Fruit fly (Drosophila melanogaster) whole organism, embryonic: ENCODE measurements around the gene Dnai2.

ENCODE experiments used
- Aef1 ChIP-seq: fragments of 200-800 bp; sonication (Bioruptor generic); IDR thresholded peaks from 3 replicates; pipeline ENCODE4 v1.3.6; 2022; ENCODE audit warnings: missing biosample characterization, missing genetic modification characterization
- B-H2 ChIP-seq: fragments of 200-800 bp; sonication (Bioruptor generic); optimal IDR thresholded peaks from 2 replicates; lab custom pipeline; 2018; ENCODE audit warnings: missing biosample characterization, mild to moderate bottlenecking, missing genetic modification characterization
- CG10209 ChIP-seq: fragments of 200-800 bp; sonication (Bioruptor generic); optimal IDR thresholded peaks from 3 replicates; lab custom pipeline; 2017; ENCODE audit warnings: missing biosample characterization, mild to moderate bottlenecking, missing genetic modification characterization, missing genetic modification reagents
- CG10462 ChIP-seq: fragments of 200-800 bp; sonication (Bioruptor generic); optimal IDR thresholded peaks from 2 replicates; lab custom pipeline; 2016; ENCODE audit warnings: missing biosample characterization, missing genetic modification characterization
- CG11695 ChIP-seq: fragments of 200-800 bp; sonication (Bioruptor generic); IDR thresholded peaks from 3 replicates; pipeline ENCODE4 v1.3.6; 2022; ENCODE audit warnings: missing biosample characterization, missing genetic modification characterization
- CG12769 ChIP-seq: fragments of 200-800 bp; sonication (Bioruptor generic); optimal IDR thresholded peaks from 2 replicates; lab custom pipeline; 2019; ENCODE audit warnings: missing biosample characterization, mild to moderate bottlenecking, missing genetic modification characterization, moderate library complexity
- CG13296 ChIP-seq: fragments of 200-800 bp; sonication (Bioruptor generic); optimal IDR thresholded peaks from 3 replicates; lab custom pipeline; 2018; ENCODE audit warnings: missing biosample characterization, mild to moderate bottlenecking, missing genetic modification characterization
- CG14710 ChIP-seq: fragments of 200-800 bp; sonication (Bioruptor generic); optimal IDR thresholded peaks from 3 replicates; lab custom pipeline; 2019; ENCODE audit warnings: missing biosample characterization, mild to moderate bottlenecking, missing genetic modification characterization, moderate library complexity
- CG15479 ChIP-seq: fragments of 200-800 bp; sonication (Bioruptor generic); optimal IDR thresholded peaks from 3 replicates; lab custom pipeline; 2019; ENCODE audit warnings: missing biosample characterization, mild to moderate bottlenecking, missing genetic modification characterization, moderate library complexity
- CG16779 ChIP-seq: fragments of 200-800 bp; sonication (Bioruptor generic); IDR thresholded peaks from 2 replicates; pipeline ENCODE4 v1.3.6; 2022; ENCODE audit warnings: missing biosample characterization, missing genetic modification characterization
- CG17359 ChIP-seq: fragments of 200-800 bp; sonication (Bioruptor generic); optimal IDR thresholded peaks from 3 replicates; lab custom pipeline; 2018; ENCODE audit warnings: missing biosample characterization, mild to moderate bottlenecking, missing genetic modification characterization, moderate library complexity
- CG1832 ChIP-seq: fragments of 200-800 bp; sonication (Bioruptor generic); optimal IDR thresholded peaks from 2 replicates; lab custom pipeline; 2017; ENCODE audit warnings: missing biosample characterization, mild to moderate bottlenecking, missing genetic modification characterization, inconsistent platforms
- CG18764 ChIP-seq: fragments of 200-800 bp; sonication (Bioruptor generic); optimal IDR thresholded peaks from 3 replicates; lab custom pipeline; 2016; ENCODE audit warnings: missing biosample characterization, missing genetic modification characterization
- CG31365 ChIP-seq: fragments of 200-800 bp; sonication (Bioruptor generic); optimal IDR thresholded peaks from 2 replicates; lab custom pipeline; 2018; ENCODE audit warnings: missing biosample characterization, mild to moderate bottlenecking, missing genetic modification characterization
- CG34224 ChIP-seq: fragments of 200-800 bp; sonication (Bioruptor generic); IDR thresholded peaks from 3 replicates; pipeline ENCODE4 v1.3.6; 2022; ENCODE audit warnings: missing biosample characterization, missing genetic modification characterization; ENCODE audit not compliant: partially characterized antibody
- CG3838 ChIP-seq: fragments of 200-800 bp; sonication (Bioruptor generic); optimal IDR thresholded peaks from 3 replicates; lab custom pipeline; 2016; ENCODE audit warnings: missing biosample characterization, missing genetic modification characterization
- CG42726 ChIP-seq: fragments of 200-800 bp; sonication (Bioruptor generic); IDR thresholded peaks from 2 replicates; pipeline ENCODE4 v1.3.6; 2022; ENCODE audit warnings: missing biosample characterization, missing genetic modification characterization; ENCODE audit not compliant: partially characterized antibody
- CG4820 ChIP-seq: fragments of 200-800 bp; sonication (Bioruptor generic); optimal IDR thresholded peaks from 3 replicates; lab custom pipeline; 2016; ENCODE audit warnings: missing biosample characterization, missing genetic modification characterization
- CG5180 ChIP-seq: fragments of 200-800 bp; sonication (Bioruptor generic); optimal IDR thresholded peaks from 3 replicates; lab custom pipeline; 2017; ENCODE audit warnings: missing biosample characterization, missing genetic modification characterization, mild to moderate bottlenecking, moderate library complexity, missing genetic modification reagents
- CG6654 ChIP-seq: fragments of 200-800 bp; sonication (Bioruptor generic); optimal IDR thresholded peaks from 2 replicates; lab custom pipeline; 2017; ENCODE audit warnings: missing biosample characterization, mild to moderate bottlenecking, missing genetic modification characterization
- CG7357 ChIP-seq: fragments of 200-800 bp; sonication (Bioruptor generic); IDR thresholded peaks from 3 replicates; pipeline ENCODE4 v1.3.6; 2022; ENCODE audit warnings: missing biosample characterization, missing genetic modification characterization
- CG9437 ChIP-seq: fragments of 200-800 bp; sonication (Bioruptor generic); optimal IDR thresholded peaks from 2 replicates; lab custom pipeline; 2018; ENCODE audit warnings: missing biosample characterization, mild to moderate bottlenecking, missing genetic modification characterization
- Dip3 ChIP-seq: fragments of 200-800 bp; sonication (Bioruptor generic); optimal IDR thresholded peaks from 3 replicates; lab custom pipeline; 2016; ENCODE audit warnings: missing biosample characterization, missing genetic modification characterization
- Eip74EF ChIP-seq, 2 experiments: fragments of 200-800 bp in 1 of 2; fragments of >200 bp in 1 of 2; sonication (Bioruptor generic) in 1 of 2; optimal IDR thresholded peaks; 2 replicates each; lab custom pipeline; 2017 to 2019; ENCODE audit warnings: missing biosample characterization in 2 of 2, missing genetic modification characterization in 2 of 2, mild to moderate bottlenecking in 1 of 2, moderate library complexity in 1 of 2
- HmgD ChIP-seq: fragments of 200-800 bp; sonication (Bioruptor generic); optimal IDR thresholded peaks from 3 replicates; lab custom pipeline; 2016; ENCODE audit warnings: missing biosample characterization, missing genetic modification characterization
- Hr78 ChIP-seq, 2 experiments: fragments of 200-800 bp in 1 of 2; fragments of >200 bp in 1 of 2; sonication (Bioruptor generic) in 1 of 2; optimal IDR thresholded peaks; 2 replicates each; lab custom pipeline; 2017 to 2019; ENCODE audit warnings: missing biosample characterization in 2 of 2, missing genetic modification characterization in 2 of 2, mild to moderate bottlenecking in 1 of 2, moderate library complexity in 1 of 2
- Med ChIP-seq: fragments of 200-800 bp; sonication (Bioruptor generic); peaks from one replicate; lab custom pipeline; 2016; ENCODE audit warnings: missing biosample characterization, missing genetic modification characterization, mild to moderate bottlenecking, inconsistent platforms, moderate library complexity
- Scr ChIP-seq: fragments of 200-800 bp; sonication (Bioruptor generic); IDR thresholded peaks from 2 replicates; pipeline ENCODE4 v1.3.6; 2022; ENCODE audit warnings: missing biosample characterization, missing genetic modification characterization; ENCODE audit not compliant: partially characterized antibody
- Vsx1 ChIP-seq: fragments of 200-800 bp; sonication (Bioruptor generic); optimal IDR thresholded peaks from 2 replicates; lab custom pipeline; 2017; ENCODE audit warnings: missing biosample characterization, mild to moderate bottlenecking, missing genetic modification characterization, missing genetic modification reagents
- ab ChIP-seq: fragments of 200-800 bp; sonication (Bioruptor generic); optimal IDR thresholded peaks from 2 replicates; lab custom pipeline; 2016; ENCODE audit warnings: missing biosample characterization, missing genetic modification characterization
- bcd ChIP-seq: fragments of 200-800 bp; sonication (Bioruptor generic); optimal IDR thresholded peaks from 2 replicates; lab custom pipeline; 2017; ENCODE audit warnings: missing biosample characterization, mild to moderate bottlenecking, missing genetic modification characterization
- ci ChIP-seq: fragments of 200-800 bp; sonication (Bioruptor generic); IDR thresholded peaks from 3 replicates; pipeline ENCODE4 v1.3.6; 2022; ENCODE audit warnings: missing biosample characterization, missing genetic modification characterization
- ems ChIP-seq: fragments of 200-800 bp; sonication (Bioruptor generic); optimal IDR thresholded peaks from 3 replicates; lab custom pipeline; 2016; ENCODE audit warnings: missing biosample characterization, missing genetic modification characterization
- en ChIP-seq: fragments of 200-800 bp; sonication (Bioruptor generic); optimal IDR thresholded peaks from 2 replicates; lab custom pipeline; 2016; ENCODE audit warnings: missing biosample characterization, missing genetic modification characterization
- gce ChIP-seq: fragments of 200-800 bp; sonication (Bioruptor generic); IDR thresholded peaks from 3 replicates; pipeline ENCODE4 v1.3.6; 2022; ENCODE audit warnings: missing biosample characterization, missing genetic modification characterization
- gcm ChIP-seq: fragments of 200-800 bp; sonication (Bioruptor generic); optimal IDR thresholded peaks from 2 replicates; lab custom pipeline; 2019; ENCODE audit warnings: missing biosample characterization, mild to moderate bottlenecking, missing genetic modification characterization, moderate library complexity
- hkb ChIP-seq, 2 experiments: fragments of 200-800 bp in 1 of 2; fragments of >200 bp in 1 of 2; sonication (Bioruptor generic) in 1 of 2; IDR thresholded peaks in 1 of 2; optimal IDR thresholded peaks in 1 of 2; 2 replicates each; pipeline versions ENCODE4 v1.3.6 to Lab custom; 2017 to 2022; ENCODE audit warnings: missing biosample characterization in 1 of 2, missing genetic modification characterization in 1 of 2
- jing ChIP-seq: fragments of 200-800 bp; sonication (Bioruptor generic); optimal IDR thresholded peaks from 2 replicates; lab custom pipeline; 2018; ENCODE audit warnings: missing biosample characterization, mild to moderate bottlenecking, missing genetic modification characterization
- nmo ChIP-seq: fragments of 200-800 bp; sonication (Bioruptor generic); optimal IDR thresholded peaks from 2 replicates; lab custom pipeline; 2018; ENCODE audit warnings: missing biosample characterization, mild to moderate bottlenecking, missing genetic modification characterization, moderate library complexity
- p53 ChIP-seq: fragments of 200-800 bp; sonication (Bioruptor generic); optimal IDR thresholded peaks from 2 replicates; lab custom pipeline; 2016; ENCODE audit warnings: missing biosample characterization, missing genetic modification characterization
- sna ChIP-seq: fragments of 200-800 bp; sonication (Bioruptor generic); IDR thresholded peaks from 2 replicates; pipeline ENCODE4 v1.3.6; 2022; ENCODE audit warnings: missing biosample characterization, missing genetic modification characterization; ENCODE audit not compliant: partially characterized antibody
- stwl ChIP-seq: fragments of 200-800 bp; sonication (Bioruptor generic); optimal IDR thresholded peaks from 3 replicates; lab custom pipeline; 2018; ENCODE audit warnings: missing biosample characterization, mild to moderate bottlenecking, missing genetic modification characterization, moderate library complexity
- tin ChIP-seq: fragments of 200-800 bp; sonication (Bioruptor generic); optimal IDR thresholded peaks from 3 replicates; lab custom pipeline; 2016; ENCODE audit warnings: missing biosample characterization, missing genetic modification characterization
- tna ChIP-seq: fragments of 200-800 bp; sonication (Bioruptor generic); IDR thresholded peaks from 2 replicates; pipeline ENCODE4 v1.3.6; 2022; ENCODE audit warnings: missing biosample characterization, missing genetic modification characterization; ENCODE audit not compliant: partially characterized antibody
- tx ChIP-seq: fragments of 200-800 bp; sonication (Bioruptor generic); optimal IDR thresholded peaks from 2 replicates; lab custom pipeline; 2016; ENCODE audit warnings: missing biosample characterization, missing genetic modification characterization
- zen2 ChIP-seq: fragments of 200-800 bp; sonication (Bioruptor generic); IDR thresholded peaks from 3 replicates; pipeline ENCODE4 v1.3.6; 2022; ENCODE audit warnings: missing biosample characterization, missing genetic modification characterization; ENCODE audit not compliant: partially characterized antibody

The Dnai2 gene

dm6 chr3L:11708633-11709116 lies 9.6 kb upstream of the Dnai2 start, which contains the start of the genes Ccdc56 and mtTFB1 (continued):
- TF ChIP-seq ci (0 out of 3 replicates have a peak, but pooled peaks have one; percentile 39), CG10462 (GFP tag; lab: Kevin White, UChicago) (peak; percentile 31), Aef1 (GFP tag; lab: Robert Waterston, UW) (no peak), hkb (optimal IDR thresholded peaks at IDR 0.05; lab: Kevin White, UChicago) (no peak), hkb (GFP tag; IDR thresholded peaks at IDR 0.05; lab: Robert Waterston, UW) (0 out of 2 replicates have a peak, but pooled peaks have one; percentile 6), Med (GFP tag; lab: Kevin White, UChicago) (peak; percentile 65), CG11695 (GFP tag; lab: Robert Waterston, UW) (no peak), stwl (peak; percentile 57), CG10209 (no peak), Dip3 (no peak), Scr (GFP tag; lab: Robert Waterston, UW) (peak; percentile 16; the same call in 1 of the 2 replicates), tna (GFP tag; lab: Robert Waterston, UW) (0 out of 2 replicates have a peak, but pooled peaks have one; percentile 20), CG15479 (GFP tag; lab: Kevin White, UChicago) (no peak)

DNA sequence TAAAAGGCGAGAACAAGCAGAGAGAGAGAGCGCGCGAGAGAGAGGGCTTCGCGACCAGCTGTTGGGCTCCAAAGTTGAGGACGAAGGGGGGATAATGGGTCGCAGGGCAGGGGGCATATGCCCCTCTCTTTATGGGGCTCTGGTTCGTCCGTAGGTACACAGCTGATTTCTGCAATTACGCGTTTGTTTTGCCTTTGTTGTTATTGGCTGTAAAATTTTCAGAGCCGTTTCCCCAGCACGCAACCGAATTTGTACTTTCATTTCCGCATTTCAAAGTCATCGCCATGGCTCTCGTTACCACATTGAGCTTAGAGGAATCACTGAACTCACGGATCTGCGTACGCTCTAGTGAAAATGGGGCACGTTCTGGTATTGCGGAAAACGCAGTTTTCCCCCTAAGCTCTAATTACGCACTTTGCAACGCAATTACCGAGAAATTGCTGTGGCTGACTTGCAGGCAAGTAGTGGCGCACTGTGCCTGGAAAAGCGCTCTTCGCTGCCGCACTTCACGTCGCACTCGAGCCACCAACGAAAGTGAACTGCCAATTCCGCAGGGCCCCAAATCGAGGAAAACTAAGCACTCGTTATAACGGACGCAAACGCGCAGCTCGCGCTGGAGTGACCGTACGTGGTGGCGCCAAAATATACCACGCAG lies 9.0 kb upstream of the Dnai2 start, which contains the start of gene CG11658:
Gene CG11658 (minus strand): TSS at position 576 of the 655 bp plus-strand sequence.
- no peak for TF ChIP-seq ems (GFP tag; lab: Kevin White, UChicago)
- 0 out of 2 replicates have a peak, but pooled peaks have one; percentile 12 for TF ChIP-seq CG42726 (GFP tag; lab: Robert Waterston, UW)
- TF ChIP-seq CG34224: peak; percentile 76
- peak; percentile 8 for TF ChIP-seq HmgD (GFP tag; lab: Kevin White, UChicago)
- no peak for TF ChIP-seq tin (GFP tag; lab: Kevin White, UChicago)
- peak; percentile 80 for TF ChIP-seq CG12769 (tag; lab: Kevin White, UChicago)
- no peak for TF ChIP-seq sna
- TF ChIP-seq CG4820: no peak
- TF ChIP-seq CG3838 (GFP tag; lab: Kevin White, UChicago): no peak
- TF ChIP-seq CG14710 (tag; lab: Kevin White, UChicago): no peak
- no peak for TF ChIP-seq CG7357 (GFP tag; lab: Robert Waterston, UW)
- no peak for TF ChIP-seq nmo (GFP tag; lab: Kevin White, UChicago)
- TF ChIP-seq zen2 (GFP tag; lab: Robert Waterston, UW): peak; percentile 40
- no peak for TF ChIP-seq p53 (GFP tag; lab: Kevin White, UChicago)
- TF ChIP-seq gcm: no peak
- peak; percentile 3 for TF ChIP-seq CG17359 (tag; lab: Kevin White, UChicago)
- peak; percentile 65; the same call in 1 of the 2 replicates for TF ChIP-seq CG16779 (GFP tag; lab: Robert Waterston, UW)
- peak in 1 of 2 experiments; percentile 92 for TF ChIP-seq Eip74EF (GFP tag; optimal IDR thresholded peaks at IDR 0.05; lab: Kevin White, UChicago)
- peak; percentile 22 for TF ChIP-seq CG5180 (GFP tag; lab: Kevin White, UChicago)
- no peak for TF ChIP-seq CG1832 (GFP tag; lab: Kevin White, UChicago)
- TF ChIP-seq CG6654 (GFP tag; lab: Kevin White, UChicago): no peak
- TF ChIP-seq Hr78 (GFP tag; optimal IDR thresholded peaks at IDR 0.05; lab: Kevin White, UChicago): peak in 1 of 2 experiments; percentile 25
- no peak for TF ChIP-seq CG9437
- no peak for TF ChIP-seq CG13296 (GFP tag; lab: Kevin White, UChicago)
- 0 out of 3 replicates have a peak, but pooled peaks have one; percentile 40 for TF ChIP-seq gce (GFP tag; lab: Robert Waterston, UW)
- TF ChIP-seq jing: no peak
- no peak for TF ChIP-seq tx (GFP tag; lab: Kevin White, UChicago)
- no peak for TF ChIP-seq ab
- TF ChIP-seq Vsx1 (GFP tag; lab: Kevin White, UChicago): no peak
- no peak for TF ChIP-seq en
- TF ChIP-seq CG31365 (tag; lab: Kevin White, UChicago): no peak
- no peak for TF ChIP-seq CG18764 (GFP tag; lab: Kevin White, UChicago)
- TF ChIP-seq B-H2 (GFP tag; lab: Kevin White, UChicago): no peak
- TF ChIP-seq bcd: no peak
